Worm (Caenorhabditis elegans): ENCODE results near the gene F38A1.13.

ce11 chrIV:1298984-1299383 is 34.0 kb downstream of the F38A1.13 start:
- TF ChIP-seq ztf-4 (tag; optimal IDR thresholded peaks at IDR 0.05) = no peak
- no peak for TF ChIP-seq nhr-12 (tag; optimal IDR thresholded peaks at IDR 0.05)
- no peak for TF ChIP-seq snpc-4 (tag; optimal IDR thresholded peaks at IDR 0.05)
- TF ChIP-seq sem-4 (tag; optimal IDR thresholded peaks at IDR 0.05) = no peak
- TF ChIP-seq unc-62 (GFP tag; optimal IDR thresholded peaks at IDR 0.05) = no peak
- TF ChIP-seq peb-1 (tag; optimal IDR thresholded peaks at IDR 0.05) = no peak
- no peak for TF ChIP-seq aly-2 (tag; optimal IDR thresholded peaks at IDR 0.05)

Data from whole organism, L2 larva.